Worm (Caenorhabditis elegans) whole organism, L2 larva: ENCODE results near the gene W07B8.4.

Source experiments
- C34F6.9 ChIP-seq: fragments of 150-350 bp; optimal IDR thresholded peaks from 2 replicates; lab custom pipeline; 2014; ENCODE audit warnings: missing biosample characterization, missing genetic modification characterization
- R02D3.7 ChIP-seq: fragments of 150-350 bp; optimal IDR thresholded peaks from 2 replicates; lab custom pipeline; 2014; ENCODE audit warnings: missing biosample characterization, missing genetic modification characterization
- ZK546.5 ChIP-seq: sonication (generic microtip); optimal IDR thresholded peaks from 2 replicates; lab custom pipeline; 2017; ENCODE audit warnings: missing biosample characterization, missing genetic modification characterization
- alr-1 ChIP-seq: fragments of 150-350 bp; optimal IDR thresholded peaks from 2 replicates; lab custom pipeline; 2014; ENCODE audit warnings: missing biosample characterization, missing genetic modification characterization
- ceh-82 ChIP-seq: fragments of 150-350 bp; optimal IDR thresholded peaks from 2 replicates; lab custom pipeline; 2014; ENCODE audit warnings: missing biosample characterization, missing genetic modification characterization
- dmd-4 ChIP-seq: sonication (generic microtip); optimal IDR thresholded peaks from 2 replicates; lab custom pipeline; 2017; ENCODE audit warnings: missing biosample characterization, missing genetic modification characterization
- elt-1 ChIP-seq: fragments of 150-350 bp; optimal IDR thresholded peaks from 2 replicates; lab custom pipeline; 2014; ENCODE audit warnings: missing biosample characterization, missing genetic modification characterization
- fos-1 ChIP-seq: fragments of 150-350 bp; optimal IDR thresholded peaks from 2 replicates; lab custom pipeline; 2014; ENCODE audit warnings: missing biosample characterization, missing genetic modification characterization
- gmeb-1 ChIP-seq: fragments of 150-350 bp; optimal IDR thresholded peaks from 2 replicates; lab custom pipeline; 2014; ENCODE audit warnings: missing biosample characterization, missing genetic modification characterization
- lsy-2 ChIP-seq, 2 experiments: fragments of 150-350 bp in 1 of 2; sonication (generic microtip) in 1 of 2; optimal IDR thresholded peaks; 2 replicates each; lab custom pipeline; 2014 to 2017; ENCODE audit warnings: missing biosample characterization in 2 of 2, missing genetic modification characterization in 2 of 2
- mbf-1 ChIP-seq: sonication (generic microtip); optimal IDR thresholded peaks from 2 replicates; lab custom pipeline; 2017; ENCODE audit warnings: missing biosample characterization, missing genetic modification characterization
- nhr-10 ChIP-seq: sonication (generic microtip); optimal IDR thresholded peaks from 2 replicates; lab custom pipeline; 2017; ENCODE audit warnings: missing biosample characterization, missing genetic modification characterization
- nhr-12 ChIP-seq: fragments of 150-350 bp; optimal IDR thresholded peaks from 2 replicates; lab custom pipeline; 2014; ENCODE audit warnings: missing biosample characterization, missing genetic modification characterization
- nhr-129 ChIP-seq: fragments of 150-350 bp; optimal IDR thresholded peaks from 2 replicates; lab custom pipeline; 2014; ENCODE audit warnings: missing biosample characterization, missing genetic modification characterization
- nhr-6 ChIP-seq: fragments of 150-350 bp; optimal IDR thresholded peaks from 2 replicates; lab custom pipeline; 2014; ENCODE audit warnings: missing biosample characterization, missing genetic modification characterization
- sem-4 ChIP-seq: fragments of 150-350 bp; optimal IDR thresholded peaks from 2 replicates; lab custom pipeline; 2014; ENCODE audit warnings: missing biosample characterization, missing genetic modification reagents, missing genetic modification characterization
- sma-3 ChIP-seq: sonication (generic microtip); optimal IDR thresholded peaks from 2 replicates; lab custom pipeline; 2016; ENCODE audit warnings: missing genetic modification reagents, missing genetic modification characterization, missing compliant biosample characterization
- sma-9 ChIP-seq, 2 experiments: fragments of 150-350 bp in 1 of 2; sonication (generic microtip) in 1 of 2; optimal IDR thresholded peaks; 2 replicates each; lab custom pipeline; 2014 to 2016; ENCODE audit warnings: missing genetic modification characterization in 2 of 2, mild to moderate bottlenecking in 1 of 2, missing biosample characterization in 1 of 2, missing compliant biosample characterization in 1 of 2, missing genetic modification reagents in 1 of 2, moderate library complexity in 1 of 2
- unc-39 ChIP-seq: fragments of 150-350 bp; optimal IDR thresholded peaks from 2 replicates; lab custom pipeline; 2014; ENCODE audit warnings: missing biosample characterization, missing genetic modification characterization
- unc-55 ChIP-seq: fragments of 150-350 bp; sonication (generic microtip); optimal IDR thresholded peaks from 3 replicates; lab custom pipeline; 2014; ENCODE audit warnings: missing biosample characterization, missing genetic modification reagents, missing genetic modification characterization
- ztf-1 ChIP-seq: fragments of 200-800 bp; sonication (Bioruptor generic); conservative IDR thresholded peaks from 2 replicates; pipeline ENCODE4 v1.3.6; 2022; ENCODE audit warnings: missing genetic modification characterization, missing compliant biosample characterization
- ztf-4 ChIP-seq: fragments of 150-350 bp; optimal IDR thresholded peaks from 2 replicates; lab custom pipeline; 2014; ENCODE audit warnings: missing biosample characterization, missing genetic modification characterization

Gene W07B8.4

ce11 chrV:1087983-1088382 lies 43.7 kb downstream of the W07B8.4 start, which contains the start of gene clec-203:
Gene clec-203, plus strand, starts transcription at chrV:1088283.
- no peak for TF ChIP-seq ceh-82 (tag; lab: Kevin White, UChicago)
- no peak for TF ChIP-seq gmeb-1 (tag; lab: Kevin White, UChicago)
- TF ChIP-seq C34F6.9 (tag; lab: Kevin White, UChicago) = no peak
- TF ChIP-seq mbf-1 (tag; lab: Kevin White, UChicago) = no peak
- no peak for TF ChIP-seq sem-4 (tag; lab: Kevin White, UChicago)

DNA sequence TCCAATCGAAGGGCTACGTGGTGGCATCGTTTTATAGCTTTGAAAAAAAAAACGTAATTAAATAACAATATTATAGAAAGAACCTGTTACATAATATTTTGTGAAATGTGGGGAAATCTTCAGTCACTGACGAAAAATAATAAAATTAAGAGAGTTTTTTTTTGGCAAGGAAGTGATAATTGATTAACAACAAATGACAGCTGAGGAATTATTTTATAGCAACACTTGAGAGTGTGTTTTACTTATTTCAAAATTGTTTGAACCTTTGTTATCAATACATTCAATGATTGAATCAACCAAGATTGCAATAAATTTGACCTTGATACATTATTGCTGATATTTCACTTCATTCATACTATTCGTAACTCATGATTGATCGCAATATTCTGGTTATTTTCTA lies 47.7 kb downstream of the W07B8.4 start, which contains the start of gene Y50D4B.6:
Y50D4B.6 (plus strand) TSS at position 301 of the 400 bp plus-strand sequence.
- TF ChIP-seq nhr-6 (no peak), ZK546.5 (tag; lab: Kevin White, UChicago) (no peak), elt-1 (no peak), R02D3.7 (tag; lab: Kevin White, UChicago) (no peak), ztf-1 (GFP tag; lab: Robert Waterston, UW) (no peak), unc-55 (GFP tag; lab: Kevin White, UChicago) (no peak), alr-1 (tag; lab: Kevin White, UChicago) (no peak), nhr-129 (tag; lab: Kevin White, UChicago) (no peak), mbf-1 (tag; lab: Kevin White, UChicago) (no peak), gmeb-1 (tag; lab: Kevin White, UChicago) (no peak), lsy-2 (tag; optimal IDR thresholded peaks at IDR 0.05; lab: Kevin White, UChicago) (no peak), dmd-4 (no peak), fos-1 (tag; lab: Kevin White, UChicago) (no peak), C34F6.9 (tag; lab: Kevin White, UChicago) (no peak), sma-3 (no peak), nhr-10 (tag; lab: Kevin White, UChicago) (no peak), ztf-4 (no peak), nhr-12 (tag; lab: Kevin White, UChicago) (no peak), unc-39 (tag; lab: Kevin White, UChicago) (no peak), sma-9 (GFP tag; optimal IDR thresholded peaks at IDR 0.05; lab: Kevin White, UChicago) (no peak), sma-9 (tag; optimal IDR thresholded peaks at IDR 0.05; lab: Kevin White, UChicago) (no peak)
